Fruit fly (Drosophila melanogaster): Measurements from ENCODE around the gene CG13659.

DNA sequence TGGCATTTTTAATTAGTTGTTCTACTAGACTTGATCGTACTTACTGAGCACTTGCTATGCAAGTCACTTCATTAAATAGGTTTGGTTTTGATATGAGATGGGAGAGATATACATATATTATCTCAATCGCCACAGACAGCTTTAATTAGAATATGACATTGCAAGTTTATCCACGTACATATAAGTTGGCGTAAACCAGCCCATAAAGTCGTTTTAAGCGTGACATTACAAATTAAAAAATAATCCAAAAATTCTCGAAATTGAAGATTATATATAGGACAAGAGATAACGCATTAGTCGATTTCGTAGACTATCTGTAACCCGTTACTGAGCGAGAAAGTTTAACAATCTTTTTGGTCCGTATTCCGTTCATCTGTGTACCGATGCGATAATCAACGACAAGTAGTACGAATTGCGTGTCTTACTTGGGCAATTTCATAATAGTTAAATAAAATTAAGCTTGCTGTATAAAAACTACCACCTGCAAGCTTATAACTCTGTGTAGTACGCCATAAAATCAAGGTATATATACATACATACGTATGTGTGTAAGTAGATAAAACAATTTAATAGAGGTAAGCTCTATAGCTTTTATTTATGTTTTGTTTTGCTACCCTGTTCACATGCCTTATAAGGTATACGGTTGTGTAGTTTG, 19.5 kb downstream of the CG13659 start, which contains the start of gene CG10560:
- no peak for TF ChIP-seq EcR (GFP tag; optimal IDR thresholded peaks at IDR 0.05)
- no peak for TF ChIP-seq pan (optimal IDR thresholded peaks at IDR 0.05)
- no peak for TF ChIP-seq usp (GFP tag; optimal IDR thresholded peaks at IDR 0.05)
- no peak for TF ChIP-seq psq (optimal IDR thresholded peaks at IDR 0.05)

Measured in whole organism.